Worm (Caenorhabditis elegans) whole organism, L3 larva: ENCODE results near the gene ftr-1.

ENCODE experiments used
- ama-1 ChIP-seq: fragments of 150-350 bp; optimal IDR thresholded peaks from 2 replicates; lab custom pipeline; 2018
- egl-27 ChIP-seq: sonication (generic microtip); optimal IDR thresholded peaks from 4 replicates; lab custom pipeline; 2017; ENCODE audit warnings: missing biosample characterization, missing genetic modification reagents, missing genetic modification characterization
- mdl-1 ChIP-seq: fragments of 150-350 bp; optimal IDR thresholded peaks from 2 replicates; lab custom pipeline; 2014; ENCODE audit warnings: missing biosample characterization, missing genetic modification characterization
- nfya-1 ChIP-seq: sonication (generic microtip); optimal IDR thresholded peaks from 2 replicates; lab custom pipeline; 2017; ENCODE audit warnings: missing genetic modification characterization, mild to moderate bottlenecking, missing compliant biosample characterization, antibody characterized with exemption, moderate library complexity; ENCODE audit not compliant: insufficient read depth
- nhr-12 ChIP-seq: fragments of 150-350 bp; optimal IDR thresholded peaks from 2 replicates; lab custom pipeline; 2014; ENCODE audit warnings: missing biosample characterization, missing genetic modification characterization
- nhr-237 ChIP-seq: fragments of 150-350 bp; optimal IDR thresholded peaks from 2 replicates; lab custom pipeline; 2014; ENCODE audit warnings: missing biosample characterization, missing genetic modification characterization
- nhr-25 ChIP-seq: sonication (generic microtip); optimal IDR thresholded peaks from 2 replicates; lab custom pipeline; 2017; ENCODE audit warnings: missing biosample characterization, missing genetic modification characterization
- skn-1 ChIP-seq: fragments of 150-350 bp; optimal IDR thresholded peaks from 2 replicates; lab custom pipeline; 2014; ENCODE audit warnings: missing biosample characterization, missing genetic modification characterization
- unc-62 ChIP-seq: fragments of 150-350 bp; sonication (generic microtip); optimal IDR thresholded peaks from 4 replicates; lab custom pipeline; 2014; ENCODE audit warnings: missing biosample characterization, missing genetic modification reagents, missing genetic modification characterization
- ztf-11 ChIP-seq: fragments of 150-350 bp; optimal IDR thresholded peaks from 2 replicates; lab custom pipeline; 2014; ENCODE audit warnings: missing biosample characterization, missing genetic modification characterization

DNA sequence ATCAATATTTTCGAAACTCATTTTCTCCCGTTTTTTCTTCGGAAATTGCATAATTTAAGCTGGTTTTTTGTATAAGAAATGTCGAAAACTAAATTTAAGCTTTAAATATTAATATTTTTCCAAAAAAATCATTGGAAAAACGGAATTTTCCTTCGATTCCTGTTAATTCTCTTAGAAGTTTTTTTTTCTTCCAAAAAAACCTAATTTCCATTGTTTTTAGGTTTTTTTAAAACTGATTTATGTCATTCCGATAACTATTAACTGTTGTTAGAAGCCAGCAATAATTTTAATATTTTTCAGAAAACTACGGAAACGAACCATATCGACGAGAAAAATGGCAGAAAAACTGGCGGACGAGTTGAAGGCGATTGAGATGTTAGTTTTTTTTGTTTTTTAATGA, 4.5 kb downstream of the ftr-1 start, which contains the start of gene fbxa-114:
- TF ChIP-seq nhr-12 (tag; lab: Kevin White, UChicago) (no peak), egl-27 (no peak), nhr-25 (no peak), nhr-237 (tag; lab: Kevin White, UChicago) (no peak), ztf-11 (tag; lab: Kevin White, UChicago) (no peak), skn-1 (no peak), unc-62 (GFP tag; lab: Kevin White, UChicago) (no peak), ama-1 (no peak), mdl-1 (tag; lab: Kevin White, UChicago) (no peak), nfya-1 (no peak)
